Fruit fly (Drosophila melanogaster) whole organism, embryonic: Measurements from ENCODE around the gene Catsup.

Experiments
- CG10147 ChIP-seq: fragments of 200-800 bp; sonication (Bioruptor generic); optimal IDR thresholded peaks from 2 replicates; lab custom pipeline; 2019; ENCODE audit warnings: missing biosample characterization, mild to moderate bottlenecking, missing genetic modification characterization, moderate library complexity
- CG1024 ChIP-seq: fragments of 200-800 bp; sonication (Bioruptor generic); IDR thresholded peaks from 2 replicates; pipeline ENCODE4 v1.3.6; 2022; ENCODE audit warnings: missing biosample characterization, missing genetic modification characterization
- CG10431 ChIP-seq: fragments of 200-800 bp; sonication (Bioruptor generic); optimal IDR thresholded peaks from 3 replicates; lab custom pipeline; 2018; ENCODE audit warnings: missing biosample characterization, mild to moderate bottlenecking, missing genetic modification characterization
- CG11398 ChIP-seq: fragments of 200-800 bp; sonication (Bioruptor generic); optimal IDR thresholded peaks from 2 replicates; lab custom pipeline; 2016; ENCODE audit warnings: missing biosample characterization, missing genetic modification characterization
- CG13296 ChIP-seq: fragments of 200-800 bp; sonication (Bioruptor generic); optimal IDR thresholded peaks from 3 replicates; lab custom pipeline; 2018; ENCODE audit warnings: missing biosample characterization, mild to moderate bottlenecking, missing genetic modification characterization
- CG14050 ChIP-seq: fragments of 200-800 bp; sonication (Bioruptor generic); IDR thresholded peaks from 3 replicates; pipeline ENCODE4 v1.3.6; 2022; ENCODE audit warnings: missing biosample characterization, missing genetic modification characterization
- CG16815 ChIP-seq: fragments of 200-800 bp; sonication (Bioruptor generic); optimal IDR thresholded peaks from 3 replicates; lab custom pipeline; 2017; ENCODE audit warnings: missing biosample characterization, mild to moderate bottlenecking, missing genetic modification characterization
- CG2199 ChIP-seq: fragments of 200-800 bp; sonication (Bioruptor generic); IDR thresholded peaks from 3 replicates; pipeline ENCODE4 v1.3.6; 2022; ENCODE audit warnings: missing biosample characterization, missing genetic modification characterization
- CG2202 ChIP-seq: fragments of 200-800 bp; sonication (Bioruptor generic); optimal IDR thresholded peaks from 2 replicates; lab custom pipeline; 2018; ENCODE audit warnings: missing biosample characterization, mild to moderate bottlenecking, missing genetic modification characterization
- CG30020 ChIP-seq: fragments of 200-800 bp; optimal IDR thresholded peaks from 2 replicates; lab custom pipeline; 2019; ENCODE audit warnings: missing biosample characterization, mild to moderate bottlenecking, missing genetic modification characterization, moderate library complexity
- CG34376 ChIP-seq: fragments of 200-800 bp; sonication (Bioruptor generic); optimal IDR thresholded peaks from 2 replicates; lab custom pipeline; 2018; ENCODE audit warnings: missing biosample characterization, mild to moderate bottlenecking, missing genetic modification characterization
- CG4360 ChIP-seq: fragments of 200-800 bp; sonication (Bioruptor generic); IDR thresholded peaks from 2 replicates; pipeline ENCODE4 v1.3.6; 2022; ENCODE audit warnings: missing biosample characterization, missing genetic modification characterization
- CG6689 ChIP-seq: fragments of 200-800 bp; sonication (Bioruptor generic); IDR thresholded peaks from 2 replicates; pipeline ENCODE4 v1.3.6; 2022; ENCODE audit warnings: missing biosample characterization, missing genetic modification characterization
- CG7928 ChIP-seq: fragments of 200-800 bp; sonication (Bioruptor generic); optimal IDR thresholded peaks from 2 replicates; lab custom pipeline; 2017; ENCODE audit warnings: missing biosample characterization, mild to moderate bottlenecking, missing genetic modification characterization
- CG8089 ChIP-seq: fragments of 200-800 bp; sonication (Bioruptor generic); optimal IDR thresholded peaks from 3 replicates; lab custom pipeline; 2016; ENCODE audit warnings: missing biosample characterization, missing genetic modification characterization
- CG8281 ChIP-seq: fragments of 200-800 bp; sonication (Bioruptor generic); optimal IDR thresholded peaks from 2 replicates; lab custom pipeline; 2018; ENCODE audit warnings: missing biosample characterization, mild to moderate bottlenecking, missing genetic modification characterization, moderate library complexity
- CG9797 ChIP-seq: fragments of 200-800 bp; sonication (Bioruptor generic); optimal IDR thresholded peaks from 3 replicates; lab custom pipeline; 2018; ENCODE audit warnings: missing biosample characterization, mild to moderate bottlenecking, missing genetic modification characterization
- CoRest ChIP-seq: fragments of 200-800 bp; sonication (Bioruptor generic); optimal IDR thresholded peaks from 3 replicates; lab custom pipeline; 2018; ENCODE audit warnings: missing biosample characterization, mild to moderate bottlenecking, missing genetic modification characterization, moderate library complexity
- Dad ChIP-seq: fragments of 200-800 bp; sonication (Bioruptor generic); optimal IDR thresholded peaks from 3 replicates; lab custom pipeline; 2016; ENCODE audit warnings: missing biosample characterization, missing genetic modification characterization
- Dip2 ChIP-seq: fragments of 200-800 bp; sonication (Bioruptor generic); IDR thresholded peaks from 2 replicates; pipeline ENCODE4 v1.3.6; 2022; ENCODE audit warnings: missing biosample characterization, missing genetic modification characterization
- Dll ChIP-seq: fragments of 200-800 bp; sonication (Bioruptor generic); IDR thresholded peaks from 4 replicates; pipeline ENCODE4 v1.3.6; 2022; ENCODE audit warnings: missing biosample characterization, missing genetic modification characterization; ENCODE audit not compliant: partially characterized antibody
- Eip74EF ChIP-seq, 2 experiments: fragments of 200-800 bp in 1 of 2; fragments of >200 bp in 1 of 2; sonication (Bioruptor generic) in 1 of 2; optimal IDR thresholded peaks; 2 replicates each; lab custom pipeline; 2017 to 2019; ENCODE audit warnings: missing biosample characterization in 2 of 2, missing genetic modification characterization in 2 of 2, mild to moderate bottlenecking in 1 of 2, moderate library complexity in 1 of 2
- Gug ChIP-seq: fragments of 200-800 bp; sonication (Bioruptor generic); IDR thresholded peaks from 4 replicates; pipeline ENCODE4 v1.3.6; 2022; ENCODE audit warnings: missing biosample characterization, missing genetic modification characterization
- Lhr ChIP-seq: fragments of 200-800 bp; sonication (Bioruptor generic); optimal IDR thresholded peaks from 3 replicates; lab custom pipeline; 2017; ENCODE audit warnings: mild to moderate bottlenecking, missing biosample characterization, missing genetic modification reagents, missing genetic modification characterization
- Mad ChIP-seq: fragments of 200-800 bp; sonication (Bioruptor generic); optimal IDR thresholded peaks from 2 replicates; lab custom pipeline; 2016; ENCODE audit warnings: missing biosample characterization, missing genetic modification characterization
- Mrtf ChIP-seq: fragments of 200-800 bp; sonication (Bioruptor generic); IDR thresholded peaks from 3 replicates; pipeline ENCODE4 v1.3.6; 2022; ENCODE audit warnings: missing biosample characterization, missing genetic modification characterization
- Oaz ChIP-seq: fragments of 200-800 bp; sonication (Bioruptor generic); IDR thresholded peaks from 2 replicates; pipeline ENCODE4 v1.3.6; 2022; ENCODE audit warnings: missing biosample characterization, missing genetic modification characterization
- Side ChIP-seq: fragments of 200-800 bp; sonication (Bioruptor generic); optimal IDR thresholded peaks from 2 replicates; lab custom pipeline; 2016; ENCODE audit warnings: missing biosample characterization, missing genetic modification characterization
- Vsx1 ChIP-seq: fragments of 200-800 bp; sonication (Bioruptor generic); optimal IDR thresholded peaks from 2 replicates; lab custom pipeline; 2017; ENCODE audit warnings: missing biosample characterization, mild to moderate bottlenecking, missing genetic modification characterization, missing genetic modification reagents
- bowl ChIP-seq: fragments of 200-800 bp; sonication (Bioruptor generic); IDR thresholded peaks from 2 replicates; pipeline ENCODE4 v1.3.6; 2022; ENCODE audit warnings: missing biosample characterization, missing genetic modification characterization
- br ChIP-seq: fragments of >200 bp; optimal IDR thresholded peaks from 2 replicates; lab custom pipeline; 2017
- cad ChIP-seq: fragments of >200 bp; optimal IDR thresholded peaks from 2 replicates; lab custom pipeline; 2017; ENCODE audit warnings: missing biosample characterization, missing genetic modification characterization
- danr ChIP-seq: fragments of 200-800 bp; sonication (Bioruptor generic); IDR thresholded peaks from 2 replicates; pipeline ENCODE4 v1.3.6; 2022; ENCODE audit warnings: missing biosample characterization, missing genetic modification characterization
- dm ChIP-seq: fragments of 200-800 bp; sonication (Bioruptor generic); optimal IDR thresholded peaks from 3 replicates; lab custom pipeline; 2016; ENCODE audit warnings: missing biosample characterization, missing genetic modification characterization
- emc ChIP-seq: fragments of 200-800 bp; sonication (Bioruptor generic); optimal IDR thresholded peaks from 2 replicates; lab custom pipeline; 2016; ENCODE audit warnings: missing biosample characterization, missing genetic modification characterization
- exex ChIP-seq: fragments of 200-800 bp; sonication (Bioruptor generic); optimal IDR thresholded peaks from 4 replicates; lab custom pipeline; 2018; ENCODE audit warnings: missing biosample characterization, mild to moderate bottlenecking, missing genetic modification characterization, moderate library complexity
- ftz-f1 ChIP-seq: fragments of 200-800 bp; sonication (Bioruptor generic); optimal IDR thresholded peaks from 2 replicates; lab custom pipeline; 2016; ENCODE audit warnings: missing biosample characterization, missing genetic modification characterization
- hth ChIP-seq: fragments of >200 bp; optimal IDR thresholded peaks from 2 replicates; lab custom pipeline; 2017; ENCODE audit warnings: inconsistent platforms
- inv ChIP-seq: fragments of 200-800 bp; sonication (Bioruptor generic); IDR thresholded peaks from 2 replicates; pipeline ENCODE4 v1.3.6; 2022; ENCODE audit warnings: missing biosample characterization, missing genetic modification characterization; ENCODE audit not compliant: partially characterized antibody
- jing ChIP-seq: fragments of 200-800 bp; sonication (Bioruptor generic); optimal IDR thresholded peaks from 2 replicates; lab custom pipeline; 2018; ENCODE audit warnings: missing biosample characterization, mild to moderate bottlenecking, missing genetic modification characterization
- jumu ChIP-seq: fragments of 200-800 bp; sonication (Bioruptor generic); optimal IDR thresholded peaks from 3 replicates; lab custom pipeline; 2016; ENCODE audit warnings: missing biosample characterization, missing genetic modification characterization
- kah ChIP-seq: fragments of 200-800 bp; sonication (Bioruptor generic); optimal IDR thresholded peaks from 2 replicates; lab custom pipeline; 2018; ENCODE audit warnings: missing biosample characterization, mild to moderate bottlenecking, missing genetic modification characterization
- ken ChIP-seq: fragments of 200-800 bp; sonication (Bioruptor generic); IDR thresholded peaks from 3 replicates; pipeline ENCODE4 v1.3.6; 2022; ENCODE audit warnings: missing biosample characterization, missing genetic modification characterization
- lilli ChIP-seq: fragments of 200-800 bp; sonication (Bioruptor generic); optimal IDR thresholded peaks from 3 replicates; lab custom pipeline; 2016; ENCODE audit warnings: missing biosample characterization, missing genetic modification characterization
- nerfin-1 ChIP-seq: fragments of 200-800 bp; sonication (Bioruptor generic); optimal IDR thresholded peaks from 3 replicates; lab custom pipeline; 2019; ENCODE audit warnings: missing biosample characterization, mild to moderate bottlenecking, missing genetic modification characterization, moderate library complexity
- otp ChIP-seq: fragments of 200-800 bp; sonication (Bioruptor generic); IDR thresholded peaks from 3 replicates; pipeline ENCODE4, ENCODE4 v1.3.6; 2022; ENCODE audit warnings: missing biosample characterization, missing genetic modification characterization
- p53 ChIP-seq: fragments of 200-800 bp; sonication (Bioruptor generic); optimal IDR thresholded peaks from 2 replicates; lab custom pipeline; 2016; ENCODE audit warnings: missing biosample characterization, missing genetic modification characterization
- shn ChIP-seq: fragments of 200-800 bp; sonication (Bioruptor generic); optimal IDR thresholded peaks from 3 replicates; lab custom pipeline; 2016; ENCODE audit warnings: missing biosample characterization, missing genetic modification characterization
- tap ChIP-seq: fragments of 200-800 bp; optimal IDR thresholded peaks from 3 replicates; lab custom pipeline; 2019; ENCODE audit warnings: missing biosample characterization, mild to moderate bottlenecking, missing genetic modification characterization, moderate library complexity
- vfl ChIP-seq: fragments of 200-800 bp; sonication (Bioruptor generic); optimal IDR thresholded peaks from 2 replicates; lab custom pipeline; 2016; ENCODE audit warnings: missing biosample characterization, missing genetic modification characterization
- wdn ChIP-seq: fragments of 200-800 bp; sonication (Bioruptor generic); IDR thresholded peaks from 2 replicates; pipeline ENCODE4 v1.3.6; 2022; ENCODE audit warnings: missing biosample characterization, missing genetic modification characterization
- yki ChIP-seq: fragments of >200 bp; optimal IDR thresholded peaks from 3 replicates; lab custom pipeline; 2018

Gene Catsup

DNA sequence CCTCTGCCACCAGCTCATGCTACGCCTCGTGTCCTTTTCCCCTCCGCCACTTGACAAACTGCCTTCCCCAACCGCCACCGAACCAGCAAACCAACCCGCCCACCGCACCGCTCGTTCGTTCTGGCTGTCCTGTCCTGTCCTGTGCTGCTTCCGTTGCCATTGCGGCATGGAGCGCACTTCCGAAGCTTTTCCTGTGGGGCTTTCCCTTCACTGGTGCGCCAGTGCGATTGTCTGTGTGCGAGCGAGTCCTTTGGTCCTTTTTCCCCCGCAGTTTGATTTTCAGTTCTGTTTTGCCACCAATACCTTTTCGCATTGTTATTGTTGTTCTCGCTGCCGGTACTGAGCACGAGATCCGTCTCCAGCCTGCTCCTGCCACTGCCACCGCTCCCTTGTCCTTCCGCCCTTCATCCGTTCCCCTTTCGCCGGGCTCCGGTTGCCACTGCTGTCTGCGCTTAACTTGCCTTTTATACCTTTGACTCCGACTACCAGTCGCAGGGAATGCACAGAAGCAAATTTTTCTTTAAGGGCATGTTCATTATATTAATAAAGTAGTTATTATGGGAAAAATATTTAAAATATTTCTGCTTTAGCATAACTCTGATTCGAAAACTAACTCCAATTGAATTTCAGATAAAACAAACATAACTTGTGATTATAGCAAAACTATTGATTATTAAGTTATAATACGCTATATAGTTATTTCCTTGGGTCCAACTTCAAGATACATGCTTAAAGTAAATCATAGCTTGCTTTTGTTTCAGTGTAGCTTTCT lies 17.5 kb upstream of the Catsup start (continued):
- TF ChIP-seq CG2199 (no peak), hth (lab: Kevin White, UChicago) (no peak), CG8281 (tag; lab: Kevin White, UChicago) (peak; percentile 19), kah (GFP tag; lab: Kevin White, UChicago) (peak; percentile 47), CG10431 (GFP tag; lab: Kevin White, UChicago) (peak; percentile 0), CG9797 (GFP tag; lab: Kevin White, UChicago) (no peak), Dll (GFP tag; lab: Robert Waterston, UW) (no peak), CG8089 (no peak), jumu (GFP tag; lab: Kevin White, UChicago) (no peak), Oaz (GFP tag; lab: Robert Waterston, UW) (no peak), Gug (GFP tag; lab: Robert Waterston, UW) (0 out of 4 replicates have a peak, but pooled peaks have one; percentile 25), CoRest (peak; percentile 86), dm (GFP tag; lab: Kevin White, UChicago) (no peak), exex (tag; lab: Kevin White, UChicago) (peak; percentile 15), CG11398 (GFP tag; lab: Kevin White, UChicago) (no peak), CG1024 (no peak), ftz-f1 (GFP tag; lab: Kevin White, UChicago) (no peak), CG6689 (GFP tag; lab: Robert Waterston, UW) (peak; percentile 73), br (lab: Kevin White, UChicago) (no peak), nerfin-1 (tag; lab: Kevin White, UChicago) (peak; percentile 63), inv (GFP tag; lab: Robert Waterston, UW) (no peak), jing (GFP tag; lab: Kevin White, UChicago) (peak; percentile 41), Lhr (GFP tag; lab: Kevin White, UChicago) (no peak), Dip2 (GFP tag; lab: Robert Waterston, UW) (no peak), Dad (no peak), CG7928 (GFP tag; lab: Kevin White, UChicago) (peak; percentile 27), CG10147 (GFP tag; lab: Kevin White, UChicago) (peak; percentile 76), wdn (GFP tag; lab: Robert Waterston, UW) (no peak), ken (GFP tag; lab: Robert Waterston, UW) (no peak; the same call in 2 of the 3 replicates), p53 (GFP tag; lab: Kevin White, UChicago) (no peak), cad (GFP tag; lab: Kevin White, UChicago) (no peak), CG4360 (GFP tag; lab: Robert Waterston, UW) (no peak), lilli (peak; percentile 50), CG16815 (GFP tag; lab: Kevin White, UChicago) (peak; percentile 25), CG14050 (GFP tag; lab: Robert Waterston, UW) (no peak), tap (peak; percentile 74), Mad (GFP tag; lab: Kevin White, UChicago) (no peak), otp (GFP tag; lab: Robert Waterston, UW) (no peak), shn (GFP tag; lab: Kevin White, UChicago) (no peak), bowl (GFP tag; lab: Robert Waterston, UW) (no peak), CG2202 (no peak), emc (GFP tag; lab: Kevin White, UChicago) (no peak), danr (GFP tag; lab: Robert Waterston, UW) (no peak), CG13296 (GFP tag; lab: Kevin White, UChicago) (peak; percentile 85), Vsx1 (GFP tag; lab: Kevin White, UChicago) (peak; percentile 37), CG34376 (GFP tag; lab: Kevin White, UChicago) (peak; percentile 67), yki (lab: Kevin White, UChicago) (no peak), vfl (peak; percentile 38), Mrtf (GFP tag; lab: Robert Waterston, UW) (no peak), Side (GFP tag; lab: Kevin White, UChicago) (no peak), CG30020 (tag; lab: Kevin White, UChicago) (peak; percentile 10), Eip74EF (GFP tag; optimal IDR thresholded peaks at IDR 0.05; lab: Kevin White, UChicago) (peak in 1 of 2 experiments; percentile 66)
